Fruit fly (Drosophila melanogaster) whole organism, adult: Measurements from ENCODE around the gene CG5776.

Experiments used
- CG11617 ChIP-seq: fragments of 200-800 bp; sonication (Bioruptor generic); optimal IDR thresholded peaks from 2 replicates; lab custom pipeline; 2017; ENCODE audit warnings: mild to moderate bottlenecking, missing biosample characterization, missing genetic modification reagents, missing genetic modification characterization
- CG12768 ChIP-seq: fragments of 200-800 bp; sonication (Bioruptor generic); optimal IDR thresholded peaks from 2 replicates; lab custom pipeline; 2017; ENCODE audit warnings: missing biosample characterization, missing genetic modification characterization, mild to moderate bottlenecking, moderate library complexity, missing genetic modification reagents
- CG14711 ChIP-seq: fragments of 200-800 bp; sonication (Bioruptor generic); optimal IDR thresholded peaks from 2 replicates; lab custom pipeline; 2018; ENCODE audit warnings: missing biosample characterization, mild to moderate bottlenecking, missing genetic modification characterization, moderate library complexity
- CG1620 ChIP-seq: fragments of 200-800 bp; sonication (Bioruptor generic); optimal IDR thresholded peaks from 2 replicates; lab custom pipeline; 2016; ENCODE audit warnings: missing biosample characterization, missing genetic modification characterization
- CG33017 ChIP-seq: fragments of 200-800 bp; sonication (Bioruptor generic); optimal IDR thresholded peaks from 2 replicates; lab custom pipeline; 2018; ENCODE audit warnings: missing biosample characterization, mild to moderate bottlenecking, missing genetic modification characterization, moderate library complexity
- CG5204 ChIP-seq: fragments of 200-800 bp; sonication (Bioruptor generic); optimal IDR thresholded peaks from 2 replicates; lab custom pipeline; 2016; ENCODE audit warnings: missing biosample characterization, missing genetic modification characterization
- CG7045 ChIP-seq: fragments of 200-800 bp; sonication (Bioruptor generic); optimal IDR thresholded peaks from 2 replicates; lab custom pipeline; 2017; ENCODE audit warnings: missing biosample characterization, mild to moderate bottlenecking, missing genetic modification characterization
- CG7101 ChIP-seq: fragments of 200-800 bp; sonication (Bioruptor generic); optimal IDR thresholded peaks from 2 replicates; lab custom pipeline; 2018; ENCODE audit warnings: missing biosample characterization, mild to moderate bottlenecking, missing genetic modification characterization, moderate library complexity
- Clk ChIP-seq: fragments of 200-800 bp; sonication (Bioruptor generic); optimal IDR thresholded peaks from 2 replicates; lab custom pipeline; 2017; ENCODE audit warnings: missing biosample characterization, missing genetic modification characterization
- Crg-1 ChIP-seq: fragments of 200-800 bp; sonication (Bioruptor generic); optimal IDR thresholded peaks from 2 replicates; lab custom pipeline; 2016; ENCODE audit warnings: missing biosample characterization, missing genetic modification characterization
- Hr96 ChIP-seq: fragments of 200-800 bp; sonication (Bioruptor generic); optimal IDR thresholded peaks from 2 replicates; lab custom pipeline; 2016; ENCODE audit warnings: missing biosample characterization, missing genetic modification characterization
- Mnt ChIP-seq: fragments of 200-800 bp; sonication (Bioruptor generic); optimal IDR thresholded peaks from 2 replicates; lab custom pipeline; 2016; ENCODE audit warnings: missing biosample characterization, mild to moderate bottlenecking, missing genetic modification characterization
- bab1 ChIP-seq: fragments of 200-800 bp; sonication (Bioruptor generic); optimal IDR thresholded peaks from 3 replicates; lab custom pipeline; 2019; ENCODE audit warnings: missing biosample characterization, mild to moderate bottlenecking, missing genetic modification characterization, moderate library complexity
- cic ChIP-seq: fragments of 200-800 bp; sonication (Bioruptor generic); optimal IDR thresholded peaks from 2 replicates; lab custom pipeline; 2017; ENCODE audit warnings: missing biosample characterization, mild to moderate bottlenecking, missing genetic modification characterization, moderate library complexity
- cnc ChIP-seq, 2 experiments: fragments of >200 bp; optimal IDR thresholded peaks; 2 replicates each; lab custom pipeline; 2017
- kay ChIP-seq: fragments of 200-800 bp; sonication (Bioruptor generic); peaks from one replicate; lab custom pipeline; 2016; ENCODE audit warnings: missing biosample characterization, missing genetic modification characterization, borderline replicate concordance
- ovo ChIP-seq: fragments of 200-800 bp; sonication (Bioruptor generic); optimal IDR thresholded peaks from 2 replicates; lab custom pipeline; 2016; ENCODE audit warnings: missing biosample characterization, missing genetic modification characterization
- pad ChIP-seq: fragments of 200-800 bp; sonication (Bioruptor generic); optimal IDR thresholded peaks from 3 replicates; lab custom pipeline; 2017; ENCODE audit warnings: missing biosample characterization, missing genetic modification characterization, mild to moderate bottlenecking, moderate library complexity, missing genetic modification reagents
- tj ChIP-seq: fragments of 200-800 bp; sonication (Bioruptor generic); optimal IDR thresholded peaks from 3 replicates; lab custom pipeline; 2017; ENCODE audit warnings: missing biosample characterization, mild to moderate bottlenecking, missing genetic modification characterization, moderate library complexity
- toe ChIP-seq: fragments of 200-800 bp; sonication (Bioruptor generic); optimal IDR thresholded peaks from 2 replicates; lab custom pipeline; 2016; ENCODE audit warnings: missing biosample characterization, missing genetic modification characterization

Gene CG5776

DNA sequence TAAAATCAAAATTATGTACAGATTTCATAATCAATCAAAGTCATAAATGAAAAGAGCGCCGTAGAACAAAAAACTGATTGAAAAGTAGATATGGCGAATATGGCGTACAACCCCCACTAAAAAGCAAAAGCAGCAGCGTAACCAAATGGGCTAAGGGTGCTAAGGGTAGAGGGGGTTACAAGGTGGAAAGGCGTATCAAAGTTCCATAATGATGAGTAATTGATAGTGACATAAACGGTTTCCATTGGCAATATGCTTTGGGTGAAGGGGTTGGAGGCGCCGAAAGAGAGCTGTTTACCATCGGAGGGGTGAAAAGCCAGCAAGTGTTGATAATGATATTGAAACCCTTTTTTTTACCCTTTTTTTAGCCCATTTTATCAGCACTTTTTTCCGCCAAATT, 32.0 kb downstream of the CG5776 start:
- TF ChIP-seq pad (GFP tag; lab: Kevin White, UChicago) (no peak), CG14711 (tag; lab: Kevin White, UChicago) (no peak), CG33017 (no peak), Crg-1 (GFP tag; lab: Kevin White, UChicago) (no peak), Mnt (GFP tag; lab: Kevin White, UChicago) (no peak), tj (GFP tag; lab: Kevin White, UChicago) (no peak), ovo (GFP tag; lab: Kevin White, UChicago) (no peak), CG5204 (GFP tag; lab: Kevin White, UChicago) (no peak), toe (GFP tag; lab: Kevin White, UChicago) (no peak), CG7101 (tag; lab: Kevin White, UChicago) (no peak), Hr96 (no peak), CG7045 (no peak), CG11617 (GFP tag; lab: Kevin White, UChicago) (no peak)

DNA sequence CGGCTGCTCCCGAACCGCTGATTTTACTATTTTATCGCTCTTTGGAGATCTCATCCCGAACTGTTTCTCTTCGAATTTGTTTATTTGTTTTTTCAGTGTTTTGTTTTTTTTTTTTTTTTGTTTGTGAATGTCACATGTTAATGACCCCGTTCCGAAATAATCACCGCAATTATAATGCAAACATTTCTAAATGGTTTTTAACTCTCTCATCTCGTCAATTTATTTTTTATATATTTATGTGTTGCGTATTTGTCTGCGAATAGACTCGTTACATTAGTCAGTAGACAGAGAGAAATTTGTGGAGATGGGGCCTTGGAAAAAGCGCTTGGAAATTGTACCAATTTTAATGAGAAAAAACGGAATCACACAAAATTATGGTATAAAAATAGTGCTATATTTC, 34.6 kb downstream of the CG5776 start, which contains the start of gene Nepl7:
Nepl7 (minus strand) TSS at position 101 of the 400 bp plus-strand sequence.
- TF ChIP-seq CG12768 (GFP tag; lab: Kevin White, UChicago) (no peak), tj (GFP tag; lab: Kevin White, UChicago) (no peak), Hr96 (no peak), Mnt (GFP tag; lab: Kevin White, UChicago) (no peak), kay (GFP tag; lab: Kevin White, UChicago) (no peak), cic (no peak), CG7045 (no peak), Crg-1 (GFP tag; lab: Kevin White, UChicago) (no peak), bab1 (GFP tag; lab: Kevin White, UChicago) (no peak)

DNA sequence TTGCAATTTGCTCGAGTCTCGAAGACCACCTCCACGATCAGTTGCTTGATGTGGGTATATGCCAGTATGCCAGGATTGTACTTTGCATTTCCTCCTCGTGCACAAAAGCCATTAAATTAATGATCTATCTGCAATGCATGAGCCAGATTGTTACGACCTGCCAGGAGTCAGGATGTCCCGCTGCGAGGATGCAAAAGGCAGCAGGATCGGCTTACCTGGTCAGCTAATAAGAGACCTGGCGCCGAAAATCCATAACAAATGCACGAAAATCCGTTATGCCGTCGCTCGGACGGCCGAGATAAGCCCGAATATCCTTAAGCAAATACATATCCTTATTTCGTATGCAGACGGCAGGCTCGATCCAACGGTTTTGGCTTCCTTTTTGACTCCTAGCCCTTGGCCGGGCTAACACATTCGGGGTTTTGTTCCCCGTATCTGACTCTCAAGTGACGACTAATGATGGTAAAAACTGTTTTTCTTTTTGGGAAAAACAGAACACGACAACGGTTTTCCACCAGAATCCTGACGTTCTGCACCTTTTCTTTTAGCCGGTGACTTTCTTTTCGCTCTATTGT, 38.2 kb downstream of the CG5776 start:
- TF ChIP-seq Crg-1 (GFP tag; lab: Kevin White, UChicago) (no peak), kay (GFP tag; lab: Kevin White, UChicago) (no peak), CG7045 (no peak), Mnt (GFP tag; lab: Kevin White, UChicago) (no peak), cic (no peak), Clk (no peak), CG14711 (tag; lab: Kevin White, UChicago) (no peak), CG7101 (tag; lab: Kevin White, UChicago) (no peak), CG11617 (GFP tag; lab: Kevin White, UChicago) (no peak), Hr96 (no peak)

DNA sequence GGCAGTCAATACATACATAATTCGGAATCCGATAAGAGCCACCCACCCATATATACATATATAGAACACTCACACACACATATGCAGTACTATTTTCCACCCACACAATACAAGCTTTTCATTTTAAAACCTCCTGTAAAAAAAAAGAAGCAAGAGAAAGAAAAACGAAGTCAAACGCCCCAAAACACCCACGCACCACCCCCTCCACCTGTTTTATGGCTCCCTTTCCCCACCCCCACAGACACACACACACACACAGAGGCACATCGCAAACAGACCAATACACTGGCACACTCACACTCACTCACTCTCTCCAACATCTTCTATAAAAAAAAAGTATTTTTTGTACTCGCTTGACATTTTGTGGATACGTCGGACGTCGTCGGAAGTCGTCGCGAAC, 46.9 kb downstream of the CG5776 start:
- no peak for TF ChIP-seq bab1 (GFP tag; lab: Kevin White, UChicago)
- TF ChIP-seq cnc (optimal IDR thresholded peaks at IDR 0.05; lab: Kevin White, UChicago): no peak
- no peak for TF ChIP-seq CG33017
- no peak for TF ChIP-seq cic
- TF ChIP-seq Mnt (GFP tag; lab: Kevin White, UChicago): no peak
- no peak for TF ChIP-seq tj (GFP tag; lab: Kevin White, UChicago)
- no peak for TF ChIP-seq pad (GFP tag; lab: Kevin White, UChicago)
- TF ChIP-seq Crg-1 (GFP tag; lab: Kevin White, UChicago): no peak
- no peak for TF ChIP-seq CG7101 (tag; lab: Kevin White, UChicago)
- TF ChIP-seq CG14711 (tag; lab: Kevin White, UChicago): no peak
- no peak for TF ChIP-seq ovo (GFP tag; lab: Kevin White, UChicago)
- TF ChIP-seq toe (GFP tag; lab: Kevin White, UChicago): no peak
- TF ChIP-seq CG7045: no peak
- no peak for TF ChIP-seq Clk
- no peak for TF ChIP-seq CG12768 (GFP tag; lab: Kevin White, UChicago)
- no peak for TF ChIP-seq CG1620 (GFP tag; lab: Kevin White, UChicago)

DNA sequence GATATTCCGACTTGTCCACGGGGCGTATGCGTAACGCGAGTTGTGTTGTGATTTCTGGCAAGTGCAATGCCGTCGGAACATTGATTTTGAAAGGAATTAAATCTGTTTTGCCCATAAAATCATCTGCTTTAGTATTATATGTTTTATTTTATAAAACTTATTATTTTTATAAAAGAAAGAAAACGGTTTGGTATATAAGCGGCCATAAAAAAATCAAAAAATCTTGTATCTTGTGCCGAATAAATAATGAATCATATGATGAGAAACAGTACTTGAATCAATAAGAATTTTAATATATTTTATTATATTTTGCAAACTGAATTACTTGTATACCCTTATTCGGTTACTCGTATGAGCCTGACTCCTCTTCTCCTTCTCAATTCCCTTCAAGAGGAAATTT, 47.4 kb downstream of the CG5776 start, which contains the start of gene pdm2:
pdm2 (plus strand) TSS at position 301 of the 400 bp plus-strand sequence.
- no peak for TF ChIP-seq ovo (GFP tag; lab: Kevin White, UChicago)
- TF ChIP-seq Hr96: no peak
- TF ChIP-seq CG33017: no peak
- no peak for TF ChIP-seq CG5204 (GFP tag; lab: Kevin White, UChicago)
- TF ChIP-seq CG14711 (tag; lab: Kevin White, UChicago): no peak
- no peak for TF ChIP-seq cic
- no peak for TF ChIP-seq Mnt (GFP tag; lab: Kevin White, UChicago)
- TF ChIP-seq CG12768 (GFP tag; lab: Kevin White, UChicago): no peak
- TF ChIP-seq kay (GFP tag; lab: Kevin White, UChicago): no peak
- no peak for TF ChIP-seq CG7101 (tag; lab: Kevin White, UChicago)
- no peak for TF ChIP-seq tj (GFP tag; lab: Kevin White, UChicago)
- TF ChIP-seq Crg-1 (GFP tag; lab: Kevin White, UChicago): no peak
- no peak for TF ChIP-seq Clk
- TF ChIP-seq CG1620 (GFP tag; lab: Kevin White, UChicago): no peak
- TF ChIP-seq toe (GFP tag; lab: Kevin White, UChicago): no peak
- TF ChIP-seq cnc (optimal IDR thresholded peaks at IDR 0.05; lab: Kevin White, UChicago): no peak
- TF ChIP-seq pad (GFP tag; lab: Kevin White, UChicago): no peak
- TF ChIP-seq CG11617 (GFP tag; lab: Kevin White, UChicago): no peak

- TF ChIP-seq CG7045 (no peak), pad (GFP tag; lab: Kevin White, UChicago) (peak; percentile 90)
These were observed 48.4 kb downstream of the CG5776 start for dm6 chr2L:12655731-12656326.
